Worm (Caenorhabditis elegans): ENCODE measurements around the gene Y38A10A.2.

- TF ChIP-seq nhr-27 (tag; optimal IDR thresholded peaks at IDR 0.05) (no peak), attf-3 (GFP tag; conservative IDR thresholded peaks at IDR 0.05) (no peak), nhr-120 (GFP tag; IDR thresholded peaks at IDR 0.05) (no peak), rec-8 (tag; optimal IDR thresholded peaks at IDR 0.05) (no peak), zim-3 (tag; optimal IDR thresholded peaks at IDR 0.05) (no peak), ztf-6 (GFP tag; IDR thresholded peaks at IDR 0.05) (no peak), pha-4 (tag; optimal IDR thresholded peaks at IDR 0.05) (no peak)
Observed at ce11 chrV:6015546-6016089, 47.6 kb downstream of the Y38A10A.2 start.
